Fruit fly (Drosophila melanogaster) whole organism, prepupa: Measurements from ENCODE around the gene CG14301.

ENCODE experiments used
- Blimp-1 ChIP-seq: fragments of 200-800 bp; sonication (Bioruptor generic); optimal IDR thresholded peaks from 3 replicates; lab custom pipeline; 2017; ENCODE audit warnings: missing biosample characterization, missing genetic modification characterization, mild to moderate bottlenecking, moderate library complexity, missing genetic modification reagents
- CG10631 ChIP-seq: fragments of 200-800 bp; sonication (Bioruptor generic); optimal IDR thresholded peaks from 2 replicates; lab custom pipeline; 2016; ENCODE audit warnings: missing biosample characterization, missing genetic modification characterization
- CG10669 ChIP-seq: fragments of 200-800 bp; sonication (Bioruptor generic); optimal IDR thresholded peaks from 3 replicates; lab custom pipeline; 2018; ENCODE audit warnings: missing biosample characterization, mild to moderate bottlenecking, missing genetic modification characterization, moderate library complexity
- CG11294 ChIP-seq: fragments of 200-800 bp; sonication (Bioruptor generic); IDR thresholded peaks from 2 replicates; pipeline ENCODE4 v1.3.6; 2022; ENCODE audit warnings: missing biosample characterization, missing genetic modification characterization
- CG11902 ChIP-seq: fragments of 200-800 bp; sonication (Bioruptor generic); optimal IDR thresholded peaks from 3 replicates; lab custom pipeline; 2016; ENCODE audit warnings: missing biosample characterization, missing genetic modification characterization
- CG15336 ChIP-seq: fragments of 200-800 bp; sonication (Bioruptor generic); IDR thresholded peaks from 2 replicates; pipeline ENCODE4 v1.3.6; 2022; ENCODE audit warnings: missing biosample characterization, missing genetic modification characterization
- CG16779 ChIP-seq: fragments of 200-800 bp; sonication (Bioruptor generic); optimal IDR thresholded peaks from 3 replicates; lab custom pipeline; 2017; ENCODE audit warnings: missing biosample characterization, mild to moderate bottlenecking, missing genetic modification characterization
- CG31627 ChIP-seq: fragments of 200-800 bp; sonication (Bioruptor generic); optimal IDR thresholded peaks from 3 replicates; lab custom pipeline; 2016; ENCODE audit warnings: missing biosample characterization, missing genetic modification characterization
- CG34406 ChIP-seq: fragments of 200-800 bp; sonication (Bioruptor generic); optimal IDR thresholded peaks from 3 replicates; lab custom pipeline; 2016; ENCODE audit warnings: missing biosample characterization, missing genetic modification characterization
- CG3919 ChIP-seq: fragments of 200-800 bp; sonication (Bioruptor generic); optimal IDR thresholded peaks from 3 replicates; lab custom pipeline; 2016; ENCODE audit warnings: missing biosample characterization, missing genetic modification characterization
- CG4318 ChIP-seq: fragments of 200-800 bp; sonication (Bioruptor generic); optimal IDR thresholded peaks from 3 replicates; lab custom pipeline; 2017; ENCODE audit warnings: missing biosample characterization, mild to moderate bottlenecking, missing genetic modification characterization
- CG6163 ChIP-seq: fragments of 200-800 bp; sonication (Bioruptor generic); IDR thresholded peaks from 3 replicates; pipeline ENCODE4 v1.3.6; 2022; ENCODE audit warnings: missing biosample characterization, missing genetic modification characterization
- CG6276 ChIP-seq: fragments of 200-800 bp; sonication (Bioruptor generic); optimal IDR thresholded peaks from 2 replicates; lab custom pipeline; 2017; ENCODE audit warnings: missing biosample characterization, mild to moderate bottlenecking, missing genetic modification characterization
- CG6808 ChIP-seq: fragments of 200-800 bp; sonication (Bioruptor generic); optimal IDR thresholded peaks from 3 replicates; lab custom pipeline; 2017; ENCODE audit warnings: missing biosample characterization, missing genetic modification characterization, mild to moderate bottlenecking, moderate library complexity, missing genetic modification reagents
- CG8319 ChIP-seq: fragments of 200-800 bp; sonication (Bioruptor generic); optimal IDR thresholded peaks from 3 replicates; lab custom pipeline; 2016; ENCODE audit warnings: missing biosample characterization, missing genetic modification characterization
- CG9139 ChIP-seq: fragments of 200-800 bp; sonication (Bioruptor generic); optimal IDR thresholded peaks from 3 replicates; lab custom pipeline; 2017; ENCODE audit warnings: missing biosample characterization, mild to moderate bottlenecking, missing genetic modification characterization
- Eip75B ChIP-seq: fragments of 200-800 bp; sonication (Bioruptor generic); optimal IDR thresholded peaks from 3 replicates; lab custom pipeline; 2016; ENCODE audit warnings: missing biosample characterization, missing genetic modification characterization
- Eip78C ChIP-seq: fragments of 200-800 bp; sonication (Bioruptor generic); peaks from one replicate; lab custom pipeline; 2016; ENCODE audit warnings: missing biosample characterization, missing genetic modification characterization
- Eip93F ChIP-seq: fragments of 200-800 bp; sonication (Bioruptor generic); optimal IDR thresholded peaks from 2 replicates; lab custom pipeline; 2016; ENCODE audit warnings: missing biosample characterization, mild to moderate bottlenecking, missing genetic modification characterization
- Ets21C ChIP-seq: fragments of 200-800 bp; sonication (Bioruptor generic); optimal IDR thresholded peaks from 3 replicates; lab custom pipeline; 2016; ENCODE audit warnings: missing biosample characterization, missing genetic modification characterization
- Gug ChIP-seq: fragments of 200-800 bp; sonication (Bioruptor generic); IDR thresholded peaks from 2 replicates; pipeline ENCODE4 v1.3.6; 2022; ENCODE audit warnings: missing biosample characterization, missing genetic modification characterization
- Hr39 ChIP-seq: fragments of 200-800 bp; sonication (Bioruptor generic); optimal IDR thresholded peaks from 2 replicates; lab custom pipeline; 2016; ENCODE audit warnings: missing biosample characterization, missing genetic modification characterization
- Hr4 ChIP-seq: fragments of 200-800 bp; sonication (Bioruptor generic); optimal IDR thresholded peaks from 3 replicates; lab custom pipeline; 2016; ENCODE audit warnings: missing biosample characterization, missing genetic modification characterization
- OdsH ChIP-seq: fragments of 200-800 bp; sonication (Bioruptor generic); optimal IDR thresholded peaks from 3 replicates; lab custom pipeline; 2016; ENCODE audit warnings: missing biosample characterization, missing genetic modification characterization
- Sox102F ChIP-seq: fragments of 200-800 bp; sonication (Bioruptor generic); optimal IDR thresholded peaks from 2 replicates; lab custom pipeline; 2016; ENCODE audit warnings: missing biosample characterization, mild to moderate bottlenecking, missing genetic modification characterization
- cyc ChIP-seq: fragments of 200-800 bp; sonication (Bioruptor generic); optimal IDR thresholded peaks from 3 replicates; lab custom pipeline; 2016; ENCODE audit warnings: missing biosample characterization, missing genetic modification characterization
- dac ChIP-seq: fragments of 200-800 bp; sonication (Bioruptor generic); optimal IDR thresholded peaks from 2 replicates; lab custom pipeline; 2017; ENCODE audit warnings: missing biosample characterization, mild to moderate bottlenecking, missing genetic modification characterization
- dsx ChIP-seq: fragments of 200-800 bp; optimal IDR thresholded peaks from 3 replicates; lab custom pipeline; 2019; ENCODE audit warnings: missing biosample characterization, mild to moderate bottlenecking, missing genetic modification characterization, moderate library complexity; ENCODE audit not compliant: poor library complexity, severe bottlenecking
- fd59A ChIP-seq: fragments of 200-800 bp; sonication (Bioruptor generic); optimal IDR thresholded peaks from 2 replicates; lab custom pipeline; 2017; ENCODE audit warnings: missing biosample characterization, mild to moderate bottlenecking, missing genetic modification characterization, missing genetic modification reagents
- fd85E ChIP-seq: fragments of 200-800 bp; sonication (Bioruptor generic); optimal IDR thresholded peaks from 3 replicates; lab custom pipeline; 2016; ENCODE audit warnings: missing biosample characterization, missing genetic modification characterization
- lz ChIP-seq: fragments of 200-800 bp; sonication (Bioruptor generic); optimal IDR thresholded peaks from 3 replicates; lab custom pipeline; 2016; ENCODE audit warnings: missing biosample characterization, missing genetic modification characterization
- net ChIP-seq: fragments of 200-800 bp; sonication (Bioruptor generic); optimal IDR thresholded peaks from 3 replicates; lab custom pipeline; 2016; ENCODE audit warnings: missing biosample characterization, missing genetic modification characterization
- pdm3 ChIP-seq: fragments of 200-800 bp; sonication (Bioruptor generic); optimal IDR thresholded peaks from 3 replicates; lab custom pipeline; 2016; ENCODE audit warnings: missing biosample characterization, missing genetic modification characterization
- spab ChIP-seq: fragments of 200-800 bp; sonication (Bioruptor generic); optimal IDR thresholded peaks from 2 replicates; lab custom pipeline; 2017; ENCODE audit warnings: missing biosample characterization, mild to moderate bottlenecking, missing genetic modification characterization, missing genetic modification reagents
- ss ChIP-seq, 2 experiments: fragments of 200-800 bp; sonication (Bioruptor generic); optimal IDR thresholded peaks; 2 replicates in 1 of 2; 3 replicates in 1 of 2; lab custom pipeline; 2017 to 2018; ENCODE audit warnings: mild to moderate bottlenecking in 2 of 2, missing biosample characterization in 2 of 2, missing genetic modification characterization in 2 of 2, moderate library complexity in 1 of 2
- svp ChIP-seq: fragments of 200-800 bp; sonication (Bioruptor generic); peaks from one replicate; lab custom pipeline; 2016; ENCODE audit warnings: missing biosample characterization, missing genetic modification characterization
- topi ChIP-seq: fragments of 200-800 bp; sonication (Bioruptor generic); optimal IDR thresholded peaks from 3 replicates; lab custom pipeline; 2016; ENCODE audit warnings: missing biosample characterization, missing genetic modification characterization

CG14301 gene

dm6 chr3R:18658945-18659642 lies 17.8 kb upstream of the CG14301 start, which contains the start of the genes CG31224 and CstF64 (continued):
- TF ChIP-seq cyc (GFP tag; lab: Kevin White, UChicago) = peak; percentile 88
- TF ChIP-seq ss (GFP tag; optimal IDR thresholded peaks at IDR 0.05; lab: Kevin White, UChicago) = peak in 1 of 2 experiments; percentile 65
- TF ChIP-seq dac (GFP tag; lab: Kevin White, UChicago) = peak; percentile 45
- TF ChIP-seq Eip75B = peak; percentile 78
- peak; percentile 83 for TF ChIP-seq topi (GFP tag; lab: Kevin White, UChicago)
- TF ChIP-seq Hr4 = peak; percentile 84
- peak; percentile 73 for TF ChIP-seq Ets21C (GFP tag; lab: Kevin White, UChicago)
- TF ChIP-seq CG11294 (GFP tag; lab: Robert Waterston, UW) = peak; percentile 68; the same call in 1 of the 2 replicates
- TF ChIP-seq OdsH (GFP tag; lab: Kevin White, UChicago) = peak; percentile 82
- TF ChIP-seq CG4318 (GFP tag; lab: Kevin White, UChicago) = no peak
- peak; percentile 86 for TF ChIP-seq lz (GFP tag; lab: Kevin White, UChicago)
- TF ChIP-seq CG10631 (GFP tag; lab: Kevin White, UChicago) = peak; percentile 85
- TF ChIP-seq pdm3 (GFP tag; lab: Kevin White, UChicago) = peak; percentile 90
- TF ChIP-seq Sox102F (GFP tag; lab: Kevin White, UChicago) = no peak
- no peak for TF ChIP-seq spab (GFP tag; lab: Kevin White, UChicago)
- no peak for TF ChIP-seq CG16779 (tag; lab: Kevin White, UChicago)
- peak; percentile 93 for TF ChIP-seq Eip78C (GFP tag; lab: Kevin White, UChicago)
- TF ChIP-seq Hr39 (GFP tag; lab: Kevin White, UChicago) = peak; percentile 89
- no peak for TF ChIP-seq CG6276 (GFP tag; lab: Kevin White, UChicago)
- peak; percentile 75 for TF ChIP-seq net
- TF ChIP-seq CG34406 (GFP tag; lab: Kevin White, UChicago) = peak; percentile 69
- TF ChIP-seq fd59A (GFP tag; lab: Kevin White, UChicago) = peak; percentile 54
- no peak for TF ChIP-seq CG6808
- peak; percentile 40 for TF ChIP-seq fd85E
- TF ChIP-seq CG6163 (GFP tag; lab: Robert Waterston, UW) = peak; percentile 75
- peak; percentile 49 for TF ChIP-seq dsx
- peak; percentile 83 for TF ChIP-seq CG3919 (GFP tag; lab: Kevin White, UChicago)
- peak; percentile 5 for TF ChIP-seq Eip93F (GFP tag; lab: Kevin White, UChicago)
- TF ChIP-seq CG8319 (GFP tag; lab: Kevin White, UChicago) = peak; percentile 76
- no peak for TF ChIP-seq CG9139 (GFP tag; lab: Kevin White, UChicago)
- no peak for TF ChIP-seq CG10669 (GFP tag; lab: Kevin White, UChicago)

- TF ChIP-seq Blimp-1 (GFP tag; lab: Kevin White, UChicago) (peak; percentile 66), CG31627 (no peak), lz (GFP tag; lab: Kevin White, UChicago) (no peak), CG8319 (GFP tag; lab: Kevin White, UChicago) (no peak), CG16779 (tag; lab: Kevin White, UChicago) (no peak), Gug (no peak), Hr39 (GFP tag; lab: Kevin White, UChicago) (no peak), svp (GFP tag; lab: Kevin White, UChicago) (peak; percentile 79), Eip78C (GFP tag; lab: Kevin White, UChicago) (peak; percentile 51), CG6163 (GFP tag; lab: Robert Waterston, UW) (peak; percentile 18; the same call in 1 of the 3 replicates), CG11902 (GFP tag; lab: Kevin White, UChicago) (no peak), CG15336 (no peak), fd59A (GFP tag; lab: Kevin White, UChicago) (no peak)
Measured at dm6 chr3R:18658380-18658944, 17.2 kb upstream of the CG14301 start.
